Worm (Caenorhabditis elegans) whole organism, L3 larva: ENCODE data around the gene knl-1.

ENCODE experiments used
- lin-15B ChIP-seq: fragments of 150-350 bp; optimal IDR thresholded peaks from 2 replicates; lab custom pipeline; 2014; ENCODE audit warnings: missing biosample characterization, missing genetic modification characterization
- mml-1 ChIP-seq: fragments of 150-350 bp; sonication (generic microtip); optimal IDR thresholded peaks from 3 replicates; lab custom pipeline; 2014; ENCODE audit warnings: missing biosample characterization, missing genetic modification characterization
- nhr-237 ChIP-seq: fragments of 150-350 bp; optimal IDR thresholded peaks from 2 replicates; lab custom pipeline; 2014; ENCODE audit warnings: missing biosample characterization, missing genetic modification characterization
- nhr-76 ChIP-seq: fragments of 150-350 bp; sonication (generic microtip); optimal IDR thresholded peaks from 5 replicates; lab custom pipeline; 2014; ENCODE audit warnings: missing biosample characterization, missing genetic modification characterization
- pha-4 ChIP-seq: fragments of 150-350 bp; optimal IDR thresholded peaks from 2 replicates; lab custom pipeline; 2014; ENCODE audit warnings: missing biosample characterization, missing genetic modification reagents, missing genetic modification characterization
- skn-1 ChIP-seq: fragments of 150-350 bp; optimal IDR thresholded peaks from 2 replicates; lab custom pipeline; 2014; ENCODE audit warnings: missing biosample characterization, missing genetic modification characterization
- zag-1 ChIP-seq: fragments of 150-350 bp; optimal IDR thresholded peaks from 2 replicates; lab custom pipeline; 2014; ENCODE audit warnings: missing biosample characterization, missing genetic modification characterization
- ztf-4 ChIP-seq: fragments of 150-350 bp; optimal IDR thresholded peaks from 2 replicates; lab custom pipeline; 2014; ENCODE audit warnings: missing biosample characterization, missing genetic modification characterization

DNA sequence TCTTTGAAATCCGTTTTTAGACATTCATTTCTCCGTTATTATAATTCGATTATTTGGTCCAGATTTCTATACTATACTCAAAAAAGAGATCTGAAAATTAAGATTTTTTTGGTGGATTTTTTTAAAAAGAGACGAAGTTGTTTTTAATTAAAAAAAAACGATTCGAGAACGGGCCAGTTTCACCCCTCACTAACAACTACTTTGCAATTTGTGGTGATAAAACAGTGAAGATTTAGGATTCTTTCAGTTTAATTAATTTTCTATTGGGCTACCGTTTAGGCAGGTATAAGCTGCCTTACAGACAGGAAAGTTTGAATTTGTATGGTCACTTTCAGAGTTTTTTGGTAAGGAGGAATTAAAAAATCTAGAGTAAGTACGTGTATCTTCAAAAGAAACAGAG lies 49.3 kb upstream of the knl-1 start, which contains the start of gene unc-36:
- TF ChIP-seq mml-1 (tag; lab: Kevin White, UChicago) (no peak), lin-15B (tag; lab: Kevin White, UChicago) (no peak), ztf-4 (tag; lab: Kevin White, UChicago) (no peak), pha-4 (no peak), nhr-237 (tag; lab: Kevin White, UChicago) (no peak), zag-1 (tag; lab: Kevin White, UChicago) (no peak), nhr-76 (tag; lab: Kevin White, UChicago) (no peak), skn-1 (tag; lab: Kevin White, UChicago) (no peak)
